Fruit fly (Drosophila melanogaster) whole organism, prepupa: ENCODE data around the gene CG34300.
A peak's percentile ranks its signal among the peaks of the same experiment; 100 is the strongest.

Source experiments
- CG10631 ChIP-seq: fragments of 200-800 bp; sonication (Bioruptor generic); optimal IDR thresholded peaks from 2 replicates; lab custom pipeline; 2016; ENCODE audit warnings: missing biosample characterization, missing genetic modification characterization
- CG10669 ChIP-seq: fragments of 200-800 bp; sonication (Bioruptor generic); optimal IDR thresholded peaks from 3 replicates; lab custom pipeline; 2018; ENCODE audit warnings: missing biosample characterization, mild to moderate bottlenecking, missing genetic modification characterization, moderate library complexity
- CG11294 ChIP-seq: fragments of 200-800 bp; sonication (Bioruptor generic); IDR thresholded peaks from 2 replicates; pipeline ENCODE4 v1.3.6; 2022; ENCODE audit warnings: missing biosample characterization, missing genetic modification characterization
- CG11762 ChIP-seq: fragments of 200-800 bp; sonication (Bioruptor generic); optimal IDR thresholded peaks from 3 replicates; lab custom pipeline; 2016; ENCODE audit warnings: missing biosample characterization, missing genetic modification characterization; ENCODE audit not compliant: insufficient read depth
- CG11902 ChIP-seq: fragments of 200-800 bp; sonication (Bioruptor generic); optimal IDR thresholded peaks from 3 replicates; lab custom pipeline; 2016; ENCODE audit warnings: missing biosample characterization, missing genetic modification characterization
- CG15336 ChIP-seq: fragments of 200-800 bp; sonication (Bioruptor generic); IDR thresholded peaks from 2 replicates; pipeline ENCODE4 v1.3.6; 2022; ENCODE audit warnings: missing biosample characterization, missing genetic modification characterization
- CG1621 ChIP-seq: fragments of 200-800 bp; sonication (Bioruptor generic); optimal IDR thresholded peaks from 3 replicates; lab custom pipeline; 2018; ENCODE audit warnings: missing biosample characterization, mild to moderate bottlenecking, missing genetic modification characterization
- CG16779 ChIP-seq: fragments of 200-800 bp; sonication (Bioruptor generic); optimal IDR thresholded peaks from 3 replicates; lab custom pipeline; 2017; ENCODE audit warnings: missing biosample characterization, mild to moderate bottlenecking, missing genetic modification characterization
- CG3032 ChIP-seq: fragments of 200-800 bp; optimal IDR thresholded peaks from 2 replicates; lab custom pipeline; 2019; ENCODE audit warnings: missing biosample characterization, mild to moderate bottlenecking, missing genetic modification characterization, moderate library complexity
- CG31627 ChIP-seq: fragments of 200-800 bp; sonication (Bioruptor generic); optimal IDR thresholded peaks from 3 replicates; lab custom pipeline; 2016; ENCODE audit warnings: missing biosample characterization, missing genetic modification characterization
- CG32006 ChIP-seq: fragments of 200-800 bp; sonication (Bioruptor generic); optimal IDR thresholded peaks from 3 replicates; lab custom pipeline; 2017; ENCODE audit warnings: missing biosample characterization, mild to moderate bottlenecking, missing genetic modification characterization
- CG34406 ChIP-seq: fragments of 200-800 bp; sonication (Bioruptor generic); optimal IDR thresholded peaks from 3 replicates; lab custom pipeline; 2016; ENCODE audit warnings: missing biosample characterization, missing genetic modification characterization
- CG3919 ChIP-seq: fragments of 200-800 bp; sonication (Bioruptor generic); optimal IDR thresholded peaks from 3 replicates; lab custom pipeline; 2016; ENCODE audit warnings: missing biosample characterization, missing genetic modification characterization
- CG4318 ChIP-seq: fragments of 200-800 bp; sonication (Bioruptor generic); optimal IDR thresholded peaks from 3 replicates; lab custom pipeline; 2017; ENCODE audit warnings: missing biosample characterization, mild to moderate bottlenecking, missing genetic modification characterization
- CG6163 ChIP-seq: fragments of 200-800 bp; sonication (Bioruptor generic); IDR thresholded peaks from 3 replicates; pipeline ENCODE4 v1.3.6; 2022; ENCODE audit warnings: missing biosample characterization, missing genetic modification characterization
- CG6276 ChIP-seq: fragments of 200-800 bp; sonication (Bioruptor generic); optimal IDR thresholded peaks from 2 replicates; lab custom pipeline; 2017; ENCODE audit warnings: missing biosample characterization, mild to moderate bottlenecking, missing genetic modification characterization
- CG6792 ChIP-seq: fragments of 200-800 bp; sonication (Bioruptor generic); optimal IDR thresholded peaks from 3 replicates; lab custom pipeline; 2016; ENCODE audit warnings: missing biosample characterization, missing genetic modification characterization
- CG6808 ChIP-seq: fragments of 200-800 bp; sonication (Bioruptor generic); optimal IDR thresholded peaks from 3 replicates; lab custom pipeline; 2017; ENCODE audit warnings: missing biosample characterization, missing genetic modification characterization, mild to moderate bottlenecking, moderate library complexity, missing genetic modification reagents
- CG6854 ChIP-seq: fragments of 200-800 bp; sonication (Bioruptor generic); optimal IDR thresholded peaks from 2 replicates; lab custom pipeline; 2017; ENCODE audit warnings: missing biosample characterization, mild to moderate bottlenecking, missing genetic modification characterization
- CG7368 ChIP-seq: fragments of 200-800 bp; sonication (Bioruptor generic); optimal IDR thresholded peaks from 3 replicates; lab custom pipeline; 2016; ENCODE audit warnings: missing biosample characterization, missing genetic modification characterization
- CG8319 ChIP-seq: fragments of 200-800 bp; sonication (Bioruptor generic); optimal IDR thresholded peaks from 3 replicates; lab custom pipeline; 2016; ENCODE audit warnings: missing biosample characterization, missing genetic modification characterization
- CG8632 ChIP-seq: fragments of 200-800 bp; sonication (Bioruptor generic); optimal IDR thresholded peaks from 3 replicates; lab custom pipeline; 2016; ENCODE audit warnings: missing biosample characterization, missing genetic modification characterization
- CG9139 ChIP-seq: fragments of 200-800 bp; sonication (Bioruptor generic); optimal IDR thresholded peaks from 3 replicates; lab custom pipeline; 2017; ENCODE audit warnings: missing biosample characterization, mild to moderate bottlenecking, missing genetic modification characterization
- Eip75B ChIP-seq: fragments of 200-800 bp; sonication (Bioruptor generic); optimal IDR thresholded peaks from 3 replicates; lab custom pipeline; 2016; ENCODE audit warnings: missing biosample characterization, missing genetic modification characterization
- Eip78C ChIP-seq: fragments of 200-800 bp; sonication (Bioruptor generic); peaks from one replicate; lab custom pipeline; 2016; ENCODE audit warnings: missing biosample characterization, missing genetic modification characterization
- Eip93F ChIP-seq: fragments of 200-800 bp; sonication (Bioruptor generic); optimal IDR thresholded peaks from 2 replicates; lab custom pipeline; 2016; ENCODE audit warnings: missing biosample characterization, mild to moderate bottlenecking, missing genetic modification characterization
- Ets21C ChIP-seq: fragments of 200-800 bp; sonication (Bioruptor generic); optimal IDR thresholded peaks from 3 replicates; lab custom pipeline; 2016; ENCODE audit warnings: missing biosample characterization, missing genetic modification characterization
- Ets96B ChIP-seq: fragments of 200-800 bp; optimal IDR thresholded peaks from 2 replicates; lab custom pipeline; 2019; ENCODE audit warnings: missing biosample characterization, mild to moderate bottlenecking, missing genetic modification characterization, moderate library complexity
- Gug ChIP-seq: fragments of 200-800 bp; sonication (Bioruptor generic); IDR thresholded peaks from 2 replicates; pipeline ENCODE4 v1.3.6; 2022; ENCODE audit warnings: missing biosample characterization, missing genetic modification characterization
- Hr38 ChIP-seq: sonication (Bioruptor generic); optimal IDR thresholded peaks from 2 replicates; lab custom pipeline; 2016; ENCODE audit warnings: missing biosample characterization, missing genetic modification characterization
- Hr39 ChIP-seq: fragments of 200-800 bp; sonication (Bioruptor generic); optimal IDR thresholded peaks from 2 replicates; lab custom pipeline; 2016; ENCODE audit warnings: missing biosample characterization, missing genetic modification characterization
- Hr4 ChIP-seq: fragments of 200-800 bp; sonication (Bioruptor generic); optimal IDR thresholded peaks from 3 replicates; lab custom pipeline; 2016; ENCODE audit warnings: missing biosample characterization, missing genetic modification characterization
- Lpt ChIP-seq: fragments of 200-800 bp; sonication (Bioruptor generic); optimal IDR thresholded peaks from 3 replicates; lab custom pipeline; 2016; ENCODE audit warnings: missing biosample characterization, missing genetic modification characterization
- Met ChIP-seq: fragments of 200-800 bp; sonication (Bioruptor generic); optimal IDR thresholded peaks from 3 replicates; lab custom pipeline; 2016; ENCODE audit warnings: missing biosample characterization, missing genetic modification characterization
- OdsH ChIP-seq: fragments of 200-800 bp; sonication (Bioruptor generic); optimal IDR thresholded peaks from 3 replicates; lab custom pipeline; 2016; ENCODE audit warnings: missing biosample characterization, missing genetic modification characterization
- Smox ChIP-seq: fragments of 200-800 bp; sonication (Bioruptor generic); optimal IDR thresholded peaks from 3 replicates; lab custom pipeline; 2016; ENCODE audit warnings: missing biosample characterization, missing genetic modification characterization
- Sox102F ChIP-seq: fragments of 200-800 bp; sonication (Bioruptor generic); optimal IDR thresholded peaks from 2 replicates; lab custom pipeline; 2016; ENCODE audit warnings: missing biosample characterization, mild to moderate bottlenecking, missing genetic modification characterization
- Sox14 ChIP-seq: fragments of 200-800 bp; sonication (Bioruptor generic); optimal IDR thresholded peaks from 3 replicates; lab custom pipeline; 2016; ENCODE audit warnings: missing biosample characterization, missing genetic modification characterization
- Sox15 ChIP-seq: fragments of 200-800 bp; sonication (Bioruptor generic); optimal IDR thresholded peaks from 3 replicates; lab custom pipeline; 2016; ENCODE audit warnings: missing biosample characterization, missing genetic modification characterization
- achi ChIP-seq: fragments of 200-800 bp; sonication (Bioruptor generic); optimal IDR thresholded peaks from 3 replicates; lab custom pipeline; 2016; ENCODE audit warnings: missing biosample characterization, missing genetic modification characterization
- acj6 ChIP-seq: fragments of 200-800 bp; sonication (Bioruptor generic); optimal IDR thresholded peaks from 3 replicates; lab custom pipeline; 2016; ENCODE audit warnings: missing biosample characterization, missing genetic modification characterization
- cyc ChIP-seq: fragments of 200-800 bp; sonication (Bioruptor generic); optimal IDR thresholded peaks from 3 replicates; lab custom pipeline; 2016; ENCODE audit warnings: missing biosample characterization, missing genetic modification characterization
- dac ChIP-seq: fragments of 200-800 bp; sonication (Bioruptor generic); optimal IDR thresholded peaks from 2 replicates; lab custom pipeline; 2017; ENCODE audit warnings: missing biosample characterization, mild to moderate bottlenecking, missing genetic modification characterization
- esn ChIP-seq: fragments of 200-800 bp; sonication (Bioruptor generic); optimal IDR thresholded peaks from 2 replicates; lab custom pipeline; 2016; ENCODE audit warnings: missing biosample characterization, mild to moderate bottlenecking, missing genetic modification characterization, moderate library complexity
- fd85E ChIP-seq: fragments of 200-800 bp; sonication (Bioruptor generic); optimal IDR thresholded peaks from 3 replicates; lab custom pipeline; 2016; ENCODE audit warnings: missing biosample characterization, missing genetic modification characterization
- fkh ChIP-seq: fragments of 200-800 bp; sonication (Bioruptor generic); optimal IDR thresholded peaks from 3 replicates; lab custom pipeline; 2017; ENCODE audit warnings: missing biosample characterization, mild to moderate bottlenecking, missing genetic modification characterization, moderate library complexity
- lz ChIP-seq: fragments of 200-800 bp; sonication (Bioruptor generic); optimal IDR thresholded peaks from 3 replicates; lab custom pipeline; 2016; ENCODE audit warnings: missing biosample characterization, missing genetic modification characterization
- net ChIP-seq: fragments of 200-800 bp; sonication (Bioruptor generic); optimal IDR thresholded peaks from 3 replicates; lab custom pipeline; 2016; ENCODE audit warnings: missing biosample characterization, missing genetic modification characterization
- pdm3 ChIP-seq: fragments of 200-800 bp; sonication (Bioruptor generic); optimal IDR thresholded peaks from 3 replicates; lab custom pipeline; 2016; ENCODE audit warnings: missing biosample characterization, missing genetic modification characterization
- salr ChIP-seq, 2 experiments: fragments of 200-800 bp; sonication (Bioruptor generic); optimal IDR thresholded peaks; 3 replicates each; lab custom pipeline; 2016 to 2018; ENCODE audit warnings: missing biosample characterization in 2 of 2, missing genetic modification characterization in 2 of 2, mild to moderate bottlenecking in 1 of 2
- spab ChIP-seq: fragments of 200-800 bp; sonication (Bioruptor generic); optimal IDR thresholded peaks from 2 replicates; lab custom pipeline; 2017; ENCODE audit warnings: missing biosample characterization, mild to moderate bottlenecking, missing genetic modification characterization, missing genetic modification reagents
- ss ChIP-seq, 2 experiments: fragments of 200-800 bp; sonication (Bioruptor generic); optimal IDR thresholded peaks; 2 replicates in 1 of 2; 3 replicates in 1 of 2; lab custom pipeline; 2017 to 2018; ENCODE audit warnings: mild to moderate bottlenecking in 2 of 2, missing biosample characterization in 2 of 2, missing genetic modification characterization in 2 of 2, moderate library complexity in 1 of 2
- vri ChIP-seq: fragments of 200-800 bp; sonication (Bioruptor generic); optimal IDR thresholded peaks from 3 replicates; lab custom pipeline; 2016; ENCODE audit warnings: missing biosample characterization, mild to moderate bottlenecking, missing genetic modification characterization

Gene CG34300

dm6 chr3R:30338648-30339038 lies 32.2 kb upstream of the CG34300 start:
- TF ChIP-seq acj6: no peak
- no peak for TF ChIP-seq CG8632 (GFP tag; lab: Kevin White, UChicago)
- no peak for TF ChIP-seq CG6792
- TF ChIP-seq Ets21C (GFP tag; lab: Kevin White, UChicago): no peak
- no peak for TF ChIP-seq CG34406 (GFP tag; lab: Kevin White, UChicago)
- TF ChIP-seq CG11762 (GFP tag; lab: Kevin White, UChicago): no peak
- TF ChIP-seq Eip75B (GFP tag; lab: Kevin White, UChicago): no peak
- TF ChIP-seq CG16779 (tag; lab: Kevin White, UChicago): no peak
- TF ChIP-seq CG9139 (GFP tag; lab: Kevin White, UChicago): no peak
- TF ChIP-seq CG8319 (GFP tag; lab: Kevin White, UChicago): no peak
- no peak for TF ChIP-seq Smox
- no peak for TF ChIP-seq CG6854 (GFP tag; lab: Kevin White, UChicago)
- TF ChIP-seq CG4318: no peak
- peak; percentile 0 for TF ChIP-seq Lpt (GFP tag; lab: Kevin White, UChicago)
- TF ChIP-seq Sox15 (GFP tag; lab: Kevin White, UChicago): no peak
- no peak for TF ChIP-seq Eip78C (GFP tag; lab: Kevin White, UChicago)
- no peak for TF ChIP-seq CG3919 (GFP tag; lab: Kevin White, UChicago)
- no peak for TF ChIP-seq Hr39 (GFP tag; lab: Kevin White, UChicago)
- TF ChIP-seq cyc: no peak
- no peak for TF ChIP-seq Sox14
- no peak for TF ChIP-seq CG3032 (tag; lab: Kevin White, UChicago)
- TF ChIP-seq CG11902 (GFP tag; lab: Kevin White, UChicago): no peak
- TF ChIP-seq fd85E: no peak
- TF ChIP-seq Hr4: no peak
- no peak for TF ChIP-seq fkh (GFP tag; lab: Kevin White, UChicago)
- TF ChIP-seq CG32006 (GFP tag; lab: Kevin White, UChicago): peak; percentile 17
- TF ChIP-seq CG10631 (GFP tag; lab: Kevin White, UChicago): no peak
- TF ChIP-seq ss (GFP tag; optimal IDR thresholded peaks at IDR 0.05; lab: Kevin White, UChicago): no peak
- no peak for TF ChIP-seq Ets96B (tag; lab: Kevin White, UChicago)
- TF ChIP-seq dac: peak; percentile 1
- no peak for TF ChIP-seq CG1621 (tag; lab: Kevin White, UChicago)
- no peak; the same call in 1 of the 2 replicates for TF ChIP-seq CG11294
- no peak for TF ChIP-seq pdm3
- peak; percentile 62 for TF ChIP-seq CG6276
- TF ChIP-seq CG7368: no peak
- peak; percentile 75 for TF ChIP-seq CG15336 (GFP tag; lab: Robert Waterston, UW)
- peak; percentile 60; the same call in 2 of the 3 replicates for TF ChIP-seq CG6163 (GFP tag; lab: Robert Waterston, UW)
- TF ChIP-seq salr (GFP tag; optimal IDR thresholded peaks at IDR 0.05; lab: Kevin White, UChicago): no peak
- no peak for TF ChIP-seq Hr38
- no peak for TF ChIP-seq esn (GFP tag; lab: Kevin White, UChicago)
- no peak for TF ChIP-seq CG6808
- peak; percentile 1 for TF ChIP-seq net
- TF ChIP-seq Eip93F (GFP tag; lab: Kevin White, UChicago): no peak
- TF ChIP-seq spab (GFP tag; lab: Kevin White, UChicago): no peak
- no peak for TF ChIP-seq achi
- no peak for TF ChIP-seq Met
- no peak for TF ChIP-seq CG10669 (GFP tag; lab: Kevin White, UChicago)
- TF ChIP-seq Gug (GFP tag; lab: Robert Waterston, UW): peak; percentile 59
- no peak for TF ChIP-seq CG31627 (GFP tag; lab: Kevin White, UChicago)
- no peak for TF ChIP-seq lz
- TF ChIP-seq OdsH (GFP tag; lab: Kevin White, UChicago): no peak
- no peak for TF ChIP-seq vri (GFP tag; lab: Kevin White, UChicago)
- no peak for TF ChIP-seq Sox102F (GFP tag; lab: Kevin White, UChicago)
